Worm (Caenorhabditis elegans): Measurements from ENCODE around the gene nas-32.

ce11 chrV:875945-876344 is 23.0 kb downstream of the nas-32 start, which contains the start of gene T02B11.9:
- no peak for TF ChIP-seq lsy-12 (tag; optimal IDR thresholded peaks at IDR 0.05)
- TF ChIP-seq sea-2 (GFP tag; optimal IDR thresholded peaks at IDR 0.05): no peak
- TF ChIP-seq snpc-4 (tag; optimal IDR thresholded peaks at IDR 0.05): no peak
- TF ChIP-seq nhr-237 (tag; optimal IDR thresholded peaks at IDR 0.05): no peak
- no peak for TF ChIP-seq lin-39 (tag; optimal IDR thresholded peaks at IDR 0.05)
- TF ChIP-seq nhr-43 (tag; optimal IDR thresholded peaks at IDR 0.05; ENCODE audit: poor library complexity, severe bottlenecking): no peak
- TF ChIP-seq eor-1 (tag; optimal IDR thresholded peaks at IDR 0.05): no peak
- TF ChIP-seq nhr-12 (tag; optimal IDR thresholded peaks at IDR 0.05): no peak
- no peak for TF ChIP-seq elt-3 (tag; optimal IDR thresholded peaks at IDR 0.05)
- TF ChIP-seq ceh-28 (tag; optimal IDR thresholded peaks at IDR 0.05): no peak
- TF ChIP-seq ztf-11 (tag; optimal IDR thresholded peaks at IDR 0.05): no peak
- no peak for TF ChIP-seq tbx-2 (tag; optimal IDR thresholded peaks at IDR 0.05)
- no peak for TF ChIP-seq nfya-1 (tag; optimal IDR thresholded peaks at IDR 0.05; ENCODE audit: insufficient read depth)
